Worm (Caenorhabditis elegans): ENCODE data around the gene T08G5.2.

- TF ChIP-seq ama-1 (optimal IDR thresholded peaks at IDR 0.05) (no peak), hnd-1 (tag; optimal IDR thresholded peaks at IDR 0.05) (no peak), ceh-36 (tag; optimal IDR thresholded peaks at IDR 0.05) (no peak), ets-7 (tag; optimal IDR thresholded peaks at IDR 0.05) (no peak), flt-1 (GFP tag; IDR thresholded peaks at IDR 0.05) (no peak), aly-1 (tag; optimal IDR thresholded peaks at IDR 0.05) (no peak)
These were observed 21.8 kb downstream of the T08G5.2 start for ce11 chrV:14004342-14004741.

Measured in whole organism, early embryonic.